Worm (Caenorhabditis elegans): ENCODE data around the gene lad-2.

- TF ChIP-seq ama-1 (optimal IDR thresholded peaks at IDR 0.05): no peak
- no peak for TF ChIP-seq tbx-11 (GFP tag; IDR thresholded peaks at IDR 0.05)
- peak; percentile 26 for TF ChIP-seq hmg-4 (GFP tag; optimal IDR thresholded peaks at IDR 0.05)
- TF ChIP-seq scrt-1 (GFP tag; IDR thresholded peaks at IDR 0.05): no peak
- TF ChIP-seq flt-1 (GFP tag; IDR thresholded peaks at IDR 0.05): no peak
- no peak for TF ChIP-seq ets-7 (tag; optimal IDR thresholded peaks at IDR 0.05)
- TF ChIP-seq hnd-1 (tag; optimal IDR thresholded peaks at IDR 0.05): no peak
- no peak for TF ChIP-seq ceh-13 (GFP tag; optimal IDR thresholded peaks at IDR 0.05)
Observed at ce11 chrIV:2982443-2982842, 4.2 kb upstream of the lad-2 start.
